Worm (Caenorhabditis elegans): ENCODE measurements around the gene ZK1067.3.

The ZK1067.3 gene

DNA sequence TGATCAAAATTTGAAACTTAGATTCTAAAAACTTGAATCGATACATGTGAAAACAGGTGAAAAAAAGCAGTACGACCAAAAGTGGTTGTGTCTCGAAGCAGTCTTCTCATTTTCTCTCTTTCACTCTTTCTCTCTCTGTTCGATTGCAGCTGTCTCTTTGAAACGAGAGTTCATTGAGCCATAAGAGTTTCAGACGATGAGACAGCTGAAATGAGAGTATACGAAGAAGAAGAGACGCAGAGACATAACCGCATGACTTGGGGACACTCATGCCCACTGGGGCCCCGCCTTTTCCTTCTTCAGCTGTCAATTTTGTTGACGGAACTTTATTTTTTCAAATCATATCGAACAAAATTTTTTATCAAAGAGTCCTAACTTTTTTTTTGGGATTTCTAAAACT is 50.9 kb downstream of the ZK1067.3 start (continued):
- peak; percentile 72; the same call in 1 of the 2 replicates for TF ChIP-seq nhr-42 (GFP tag; IDR thresholded peaks at IDR 0.05)
- peak; percentile 50 to 91 for TF ChIP-seq mdl-1 (tag; optimal IDR thresholded peaks at IDR 0.05)
- TF ChIP-seq madf-9 (GFP tag; conservative IDR thresholded peaks at IDR 0.05): 0 out of 2 replicates have a peak, but pooled peaks have one; percentile 38
- no peak for TF ChIP-seq zip-11 (GFP tag; IDR thresholded peaks at IDR 0.05)
- TF ChIP-seq T20F7.1 (GFP tag; optimal IDR thresholded peaks at IDR 0.05): peak; percentile 65
- TF ChIP-seq zfp-3 (GFP tag; conservative IDR thresholded peaks at IDR 0.05): peak; percentile 53; the same call in 1 of the 2 replicates
- TF ChIP-seq php-3 (GFP tag; IDR thresholded peaks at IDR 0.05): peak; percentile 62; the same call in 1 of the 2 replicates
- TF ChIP-seq jun-1 (tag; optimal IDR thresholded peaks at IDR 0.05): peak; percentile 53
- TF ChIP-seq skn-1 (tag; optimal IDR thresholded peaks at IDR 0.05): no peak
- TF ChIP-seq R02D3.7 (tag; optimal IDR thresholded peaks at IDR 0.05): no peak
- no peak for TF ChIP-seq lin-15B (tag; optimal IDR thresholded peaks at IDR 0.05)
- 0 out of 2 replicates have a peak, but pooled peaks have one; percentile 57 for TF ChIP-seq Y105C5A.15 (GFP tag; IDR thresholded peaks at IDR 0.05)
- TF ChIP-seq lin-29 (GFP tag; IDR thresholded peaks at IDR 0.05): no peak
- no peak for TF ChIP-seq ces-1 (GFP tag; optimal IDR thresholded peaks at IDR 0.05)
- peak; percentile 30 for TF ChIP-seq ama-1 (optimal IDR thresholded peaks at IDR 0.05)
- peak; percentile 92 for TF ChIP-seq dmd-6 (GFP tag; IDR thresholded peaks at IDR 0.05)
- TF ChIP-seq dmd-9 (GFP tag; IDR thresholded peaks at IDR 0.05): no peak
- 0 out of 2 replicates have a peak, but pooled peaks have one; percentile 25 for TF ChIP-seq set-16 (GFP tag; IDR thresholded peaks at IDR 0.05)
- peak; percentile 84 for TF ChIP-seq tra-1 (GFP tag; IDR thresholded peaks at IDR 0.05)
- TF ChIP-seq pha-4 (GFP tag; IDR thresholded peaks at IDR 0.05): peak; percentile 72
- TF ChIP-seq pha-4 (tag; optimal IDR thresholded peaks at IDR 0.05): peak; percentile 55
- no peak for TF ChIP-seq Y75B8A.6 (GFP tag; IDR thresholded peaks at IDR 0.05)
- no peak for TF ChIP-seq aly-2 (tag; optimal IDR thresholded peaks at IDR 0.05)
- no peak for TF ChIP-seq F10B5.3 (tag; optimal IDR thresholded peaks at IDR 0.05)
- TF ChIP-seq duxl-1 (tag; optimal IDR thresholded peaks at IDR 0.05; ENCODE audit: poor library complexity): no peak
- peak; percentile 95 for TF ChIP-seq nhr-6 (tag; optimal IDR thresholded peaks at IDR 0.05)
- peak; percentile 62 for TF ChIP-seq dve-1 (tag; optimal IDR thresholded peaks at IDR 0.05; ENCODE audit: insufficient read depth)
- TF ChIP-seq mxl-2 (GFP tag; conservative IDR thresholded peaks at IDR 0.05): no peak
- no peak for TF ChIP-seq tag-97 (GFP tag; IDR thresholded peaks at IDR 0.05)
- TF ChIP-seq mdt-29 (GFP tag; IDR thresholded peaks at IDR 0.05): peak; percentile 60; the same call in 1 of the 2 replicates
- no peak for TF ChIP-seq sdz-12 (GFP tag; optimal IDR thresholded peaks at IDR 0.05)
- no peak for TF ChIP-seq zip-2 (tag; optimal IDR thresholded peaks at IDR 0.05)
- peak in 1 of 2 experiments; percentile 71 for TF ChIP-seq hif-1 (tag; optimal IDR thresholded peaks at IDR 0.05)
- 0 out of 2 replicates have a peak, but pooled peaks have one; percentile 42 for TF ChIP-seq snpc-1.2 (GFP tag; IDR thresholded peaks at IDR 0.05)
- TF ChIP-seq nhr-237 (tag; optimal IDR thresholded peaks at IDR 0.05): no peak
- peak; percentile 19 for TF ChIP-seq lin-13 (GFP tag; optimal IDR thresholded peaks at IDR 0.05)
- peak; percentile 92 for TF ChIP-seq hmg-1.1 (GFP tag; IDR thresholded peaks at IDR 0.05)
- no peak for TF ChIP-seq nhr-102 (tag; optimal IDR thresholded peaks at IDR 0.05)
- no peak for TF ChIP-seq zag-1 (tag; optimal IDR thresholded peaks at IDR 0.05)
- no peak for TF ChIP-seq ZK546.5 (tag; optimal IDR thresholded peaks at IDR 0.05)
- peak; percentile 50 for TF ChIP-seq dpl-1 (GFP tag; optimal IDR thresholded peaks at IDR 0.05)
- TF ChIP-seq D1046.2 (GFP tag; IDR thresholded peaks at IDR 0.05): 0 out of 2 replicates have a peak, but pooled peaks have one; percentile 35
- TF ChIP-seq Y5F2A.4 (GFP tag; optimal IDR thresholded peaks at IDR 0.05): no peak
- TF ChIP-seq lin-39 (tag; optimal IDR thresholded peaks at IDR 0.05): no peak
- peak; percentile 78 for TF ChIP-seq aha-1 (tag)
- no peak for TF ChIP-seq dmd-8 (GFP tag; IDR thresholded peaks at IDR 0.05)
- TF ChIP-seq T26A8.4 (GFP tag; IDR thresholded peaks at IDR 0.05): peak; percentile 77
- peak; percentile 82 for TF ChIP-seq mes-2 (tag; optimal IDR thresholded peaks at IDR 0.05; ENCODE audit: poor library complexity, severe bottlenecking)
- peak; percentile 79 for TF ChIP-seq nhr-48 (tag; optimal IDR thresholded peaks at IDR 0.05)
- TF ChIP-seq rbr-2 (tag; optimal IDR thresholded peaks at IDR 0.05): peak; percentile 77
- no peak for TF ChIP-seq unc-130 (GFP tag; optimal IDR thresholded peaks at IDR 0.05)
- no peak for TF ChIP-seq fos-1 (tag; optimal IDR thresholded peaks at IDR 0.05)

Measured in whole organism, L4 larva.